Worm (Caenorhabditis elegans) whole organism, L1 larva: ENCODE measurements around the gene ZC477.4.

Source experiments
- C04F5.9 ChIP-seq: sonication (generic microtip); optimal IDR thresholded peaks from 2 replicates; lab custom pipeline; 2016; ENCODE audit warnings: missing genetic modification characterization, missing compliant biosample characterization
- Y116A8C.19 ChIP-seq: sonication (generic microtip); optimal IDR thresholded peaks from 2 replicates; lab custom pipeline; 2016; ENCODE audit warnings: missing compliant biosample characterization, missing genetic modification characterization, borderline replicate concordance
- aha-1 ChIP-seq: fragments of 150-350 bp; optimal IDR thresholded peaks from 2 replicates; lab custom pipeline; 2014; ENCODE audit warnings: missing biosample characterization, missing genetic modification characterization
- aly-2 ChIP-seq: fragments of 150-350 bp; optimal IDR thresholded peaks from 2 replicates; lab custom pipeline; 2014; ENCODE audit warnings: missing biosample characterization, missing genetic modification characterization
- blmp-1 ChIP-seq: fragments of 150-350 bp; optimal IDR thresholded peaks from 2 replicates; lab custom pipeline; 2014; ENCODE audit warnings: missing biosample characterization, missing genetic modification characterization
- ceh-82 ChIP-seq, 3 experiments: fragments of 150-350 bp in 1 of 3; sonication (generic microtip) in 2 of 3; optimal IDR thresholded peaks; 2 replicates each; lab custom pipeline; 2014 to 2017; ENCODE audit warnings: missing biosample characterization in 3 of 3, missing genetic modification characterization in 3 of 3
- ceh-88 ChIP-seq: fragments of 200-800 bp; sonication (Bioruptor generic); IDR thresholded peaks from 2 replicates; pipeline ENCODE4 v1.3.6; 2022; ENCODE audit warnings: missing genetic modification characterization, missing compliant biosample characterization
- ceh-90 ChIP-seq: sonication (generic microtip); optimal IDR thresholded peaks from 2 replicates; lab custom pipeline; 2016; ENCODE audit warnings: missing genetic modification characterization, missing compliant biosample characterization
- ces-1 ChIP-seq: fragments of 150-350 bp; optimal IDR thresholded peaks from 2 replicates; lab custom pipeline; 2014; ENCODE audit warnings: missing biosample characterization, missing genetic modification reagents, missing genetic modification characterization
- dpl-1 ChIP-seq, 3 experiments: fragments of 150-350 bp in 2 of 3; sonication (generic microtip) in 1 of 3; optimal IDR thresholded peaks; 2 replicates each; lab custom pipeline; 2014 to 2017; ENCODE audit warnings: missing biosample characterization in 3 of 3, missing genetic modification characterization in 3 of 3, missing genetic modification reagents in 3 of 3
- dsc-1 ChIP-seq: sonication (generic microtip); optimal IDR thresholded peaks from 2 replicates; lab custom pipeline; 2016; ENCODE audit warnings: mild to moderate bottlenecking, missing genetic modification characterization, missing compliant biosample characterization
- efl-1 ChIP-seq, 4 experiments: fragments of 150-350 bp; optimal IDR thresholded peaks in 3 of 4; peaks in 1 of 4; 1 replicate in 1 of 4; 2 replicates in 3 of 4; lab custom pipeline; 2014; ENCODE audit warnings: missing biosample characterization in 2 of 4, missing genetic modification characterization in 2 of 4, missing genetic modification reagents in 2 of 4
- egl-13 ChIP-seq: sonication (generic microtip); optimal IDR thresholded peaks from 2 replicates; lab custom pipeline; 2016; ENCODE audit warnings: missing genotype, missing genetic modification reagents, missing genetic modification characterization, missing compliant biosample characterization
- egl-27 ChIP-seq, 2 experiments: fragments of 150-350 bp in 1 of 2; sonication (generic microtip); optimal IDR thresholded peaks; 3 replicates each; lab custom pipeline; 2017 to 2018; ENCODE audit warnings: missing biosample characterization in 2 of 2, missing genetic modification characterization in 2 of 2, missing genetic modification reagents in 2 of 2
- elt-3 ChIP-seq, 6 experiments: fragments of 150-350 bp in 1 of 6; sonication (generic microtip); optimal IDR thresholded peaks; 2 replicates each; lab custom pipeline; 2017 to 2018; ENCODE audit warnings: missing biosample characterization in 6 of 6, missing genetic modification characterization in 6 of 6, inconsistent platforms in 1 of 6
- ets-5 ChIP-seq: fragments of 200-800 bp; sonication (Bioruptor generic); IDR thresholded peaks from 2 replicates; pipeline ENCODE4 v1.3.6; 2022; ENCODE audit warnings: missing genetic modification characterization, missing compliant biosample characterization
- fkh-10 ChIP-seq: sonication (generic microtip); optimal IDR thresholded peaks from 2 replicates; lab custom pipeline; 2017; ENCODE audit warnings: missing biosample characterization, missing genetic modification reagents, missing genetic modification characterization
- fkh-4 ChIP-seq: sonication (generic microtip); optimal IDR thresholded peaks from 2 replicates; lab custom pipeline; 2016; ENCODE audit warnings: missing compliant biosample characterization, missing genetic modification characterization, borderline replicate concordance
- hlh-17 ChIP-seq: fragments of 200-800 bp; sonication (Bioruptor generic); optimal IDR thresholded peaks from 2 replicates; lab custom pipeline; 2018; ENCODE audit warnings: missing genetic modification characterization, mild to moderate bottlenecking, missing compliant biosample characterization, moderate library complexity, borderline replicate concordance
- hlh-4 ChIP-seq: sonication (generic microtip); optimal IDR thresholded peaks from 2 replicates; lab custom pipeline; 2016; ENCODE audit warnings: mild to moderate bottlenecking, missing genetic modification characterization, missing compliant biosample characterization
- hpl-2 ChIP-seq: fragments of 150-350 bp; optimal IDR thresholded peaks from 2 replicates; lab custom pipeline; 2014; ENCODE audit warnings: missing biosample characterization, missing genetic modification reagents, missing genetic modification characterization
- irx-1 ChIP-seq: sonication (generic microtip); optimal IDR thresholded peaks from 2 replicates; lab custom pipeline; 2016; ENCODE audit warnings: missing genetic modification characterization, missing compliant biosample characterization
- isw-1 ChIP-seq: fragments of 200-800 bp; sonication (Bioruptor generic); IDR thresholded peaks from 2 replicates; pipeline ENCODE4 v1.3.6; 2022; ENCODE audit warnings: missing genetic modification characterization, missing compliant biosample characterization
- jun-1 ChIP-seq: fragments of 150-350 bp; optimal IDR thresholded peaks from 2 replicates; lab custom pipeline; 2014; ENCODE audit warnings: missing biosample characterization, missing genetic modification reagents, missing genetic modification characterization
- lin-15B ChIP-seq: fragments of 150-350 bp; sonication (generic microtip); optimal IDR thresholded peaks from 3 replicates; lab custom pipeline; 2014; ENCODE audit warnings: missing biosample characterization, missing genetic modification characterization
- lir-3 ChIP-seq: sonication (generic microtip); optimal IDR thresholded peaks from 2 replicates; lab custom pipeline; 2016; ENCODE audit warnings: mild to moderate bottlenecking, missing genetic modification characterization, moderate library complexity, missing compliant biosample characterization; ENCODE audit not compliant: poor library complexity
- mab-9 ChIP-seq: fragments of 200-800 bp; sonication (Bioruptor generic); IDR thresholded peaks from 2 replicates; pipeline ENCODE4 v1.3.6; 2022; ENCODE audit warnings: missing genetic modification reagents, missing genetic modification characterization, missing compliant biosample characterization
- mdl-1 ChIP-seq, 2 experiments: fragments of 150-350 bp; optimal IDR thresholded peaks; 2 replicates each; lab custom pipeline; 2014 to 2017; ENCODE audit warnings: missing biosample characterization in 2 of 2, missing genetic modification characterization in 2 of 2, inconsistent platforms in 1 of 2
- mep-1 ChIP-seq: fragments of 150-350 bp; optimal IDR thresholded peaks from 2 replicates; lab custom pipeline; 2014; ENCODE audit warnings: missing biosample characterization, missing genetic modification characterization
- nhr-11 ChIP-seq: fragments of 150-350 bp; optimal IDR thresholded peaks from 2 replicates; lab custom pipeline; 2014; ENCODE audit warnings: missing biosample characterization, missing genetic modification characterization
- nhr-237 ChIP-seq: fragments of 150-350 bp; optimal IDR thresholded peaks from 2 replicates; lab custom pipeline; 2014; ENCODE audit warnings: missing biosample characterization, missing genetic modification characterization
- nhr-47 ChIP-seq: sonication (generic microtip); optimal IDR thresholded peaks from 2 replicates; lab custom pipeline; 2016; ENCODE audit warnings: mild to moderate bottlenecking, missing genetic modification characterization, moderate library complexity, missing compliant biosample characterization
- nhr-71 ChIP-seq: sonication (generic microtip); optimal IDR thresholded peaks from 2 replicates; lab custom pipeline; 2016; ENCODE audit warnings: mild to moderate bottlenecking, missing genetic modification characterization, moderate library complexity, missing compliant biosample characterization
- nhr-76 ChIP-seq: sonication (generic microtip); optimal IDR thresholded peaks from 2 replicates; lab custom pipeline; 2017; ENCODE audit warnings: missing biosample characterization, missing genetic modification characterization
- nhr-77 ChIP-seq: fragments of 150-350 bp; optimal IDR thresholded peaks from 2 replicates; lab custom pipeline; 2014; ENCODE audit warnings: missing biosample characterization, missing genetic modification characterization
- pax-3 ChIP-seq: fragments of 200-800 bp; sonication (Bioruptor generic); optimal IDR thresholded peaks from 2 replicates; lab custom pipeline; 2018; ENCODE audit warnings: mild to moderate bottlenecking, missing genetic modification characterization, moderate library complexity, missing compliant biosample characterization
- pqm-1 ChIP-seq: sonication (generic microtip); optimal IDR thresholded peaks from 3 replicates; lab custom pipeline; 2017; ENCODE audit warnings: missing biosample characterization, missing genetic modification characterization
- rnt-1 ChIP-seq: sonication (generic microtip); optimal IDR thresholded peaks from 2 replicates; lab custom pipeline; 2016; ENCODE audit warnings: mild to moderate bottlenecking, missing genetic modification characterization, moderate library complexity, missing compliant biosample characterization
- snpc-4 ChIP-seq: fragments of 150-350 bp; optimal IDR thresholded peaks from 2 replicates; lab custom pipeline; 2014; ENCODE audit warnings: missing biosample characterization, missing genetic modification characterization
- snu-23 ChIP-seq: sonication (generic microtip); optimal IDR thresholded peaks from 2 replicates; lab custom pipeline; 2016; ENCODE audit warnings: missing genetic modification characterization, missing compliant biosample characterization
- sox-4 ChIP-seq: sonication (generic microtip); optimal IDR thresholded peaks from 2 replicates; lab custom pipeline; 2016; ENCODE audit warnings: missing genetic modification characterization, missing compliant biosample characterization
- swsn-7 ChIP-seq: sonication (generic microtip); optimal IDR thresholded peaks from 2 replicates; lab custom pipeline; 2016; ENCODE audit warnings: missing genetic modification characterization, missing compliant biosample characterization
- tbx-2 ChIP-seq: sonication (generic microtip); optimal IDR thresholded peaks from 2 replicates; lab custom pipeline; 2016; ENCODE audit warnings: missing genetic modification characterization, missing compliant biosample characterization
- tlp-1 ChIP-seq: fragments of 150-350 bp; optimal IDR thresholded peaks from 2 replicates; lab custom pipeline; 2014; ENCODE audit warnings: missing biosample characterization, missing genetic modification characterization
- unc-30 ChIP-seq: sonication (generic microtip); optimal IDR thresholded peaks from 2 replicates; lab custom pipeline; 2017; ENCODE audit warnings: missing biosample characterization, missing genetic modification characterization
- unc-62 ChIP-seq: fragments of 150-350 bp; optimal IDR thresholded peaks from 2 replicates; lab custom pipeline; 2014; ENCODE audit warnings: missing biosample characterization, missing genetic modification reagents, missing genetic modification characterization
- unc-86 ChIP-seq: sonication (generic microtip); optimal IDR thresholded peaks from 2 replicates; lab custom pipeline; 2016; ENCODE audit warnings: missing genetic modification characterization, missing compliant biosample characterization
- unc-98 ChIP-seq: fragments of 200-800 bp; sonication (Bioruptor generic); IDR thresholded peaks from 2 replicates; pipeline ENCODE4 v1.3.6; 2022; ENCODE audit warnings: missing genetic modification characterization, missing compliant biosample characterization
- vab-15 ChIP-seq: sonication (generic microtip); optimal IDR thresholded peaks from 2 replicates; lab custom pipeline; 2017; ENCODE audit warnings: missing genotype, mild to moderate bottlenecking, missing genetic modification characterization, missing compliant biosample characterization
- zag-1 ChIP-seq: fragments of 150-350 bp; optimal IDR thresholded peaks from 2 replicates; lab custom pipeline; 2014; ENCODE audit warnings: missing biosample characterization, missing genetic modification characterization
- zip-4 ChIP-seq: fragments of 200-800 bp; sonication (Bioruptor generic); optimal IDR thresholded peaks from 2 replicates; lab custom pipeline; 2018; ENCODE audit warnings: mild to moderate bottlenecking, missing genetic modification characterization, moderate library complexity, missing compliant biosample characterization
- ztf-11 ChIP-seq, 2 experiments: sonication (generic microtip); optimal IDR thresholded peaks; 2 replicates each; lab custom pipeline; 2016 to 2017; ENCODE audit warnings: missing genetic modification characterization in 2 of 2, missing biosample characterization in 1 of 2, missing compliant biosample characterization in 1 of 2
- ztf-4 ChIP-seq: fragments of 150-350 bp; optimal IDR thresholded peaks from 2 replicates; lab custom pipeline; 2014; ENCODE audit warnings: missing biosample characterization, missing genetic modification characterization

Gene ZC477.4

ce11 chrIV:7095396-7095964 is 3.1 kb downstream of the ZC477.4 start (continued):
- TF ChIP-seq lin-15B (tag; lab: Kevin White, UChicago) (no peak), efl-1 (optimal IDR thresholded peaks at IDR 0.05; lab: Kevin White, UChicago) (no peak), efl-1 (GFP tag; optimal IDR thresholded peaks at IDR 0.05 in 1 of 2; lab: Kevin White, UChicago) (no peak), ztf-11 (tag; optimal IDR thresholded peaks at IDR 0.05; lab: Kevin White, UChicago) (no peak), nhr-77 (no peak), C04F5.9 (tag; lab: Kevin White, UChicago) (no peak), pqm-1 (tag; lab: Kevin White, UChicago) (no peak), unc-86 (no peak), zag-1 (no peak), unc-98 (no peak), pax-3 (tag; lab: Kevin White, UChicago) (no peak), nhr-11 (no peak), vab-15 (tag; lab: Kevin White, UChicago) (no peak), tbx-2 (tag; lab: Kevin White, UChicago) (no peak), nhr-47 (no peak), snu-23 (peak; percentile 10), ces-1 (GFP tag; lab: Kevin White, UChicago) (no peak), nhr-76 (tag; lab: Kevin White, UChicago) (no peak), fkh-4 (no peak), dpl-1 (GFP tag; optimal IDR thresholded peaks at IDR 0.05; lab: Kevin White, UChicago) (no peak), Y116A8C.19 (tag; lab: Kevin White, UChicago) (no peak), aha-1 (no peak), ceh-90 (tag; lab: Kevin White, UChicago) (no peak), tlp-1 (tag; lab: Kevin White, UChicago) (no peak), rnt-1 (peak; percentile 62), ztf-4 (tag; lab: Kevin White, UChicago) (no peak), mab-9 (GFP tag; lab: Robert Waterston, UW) (no peak), egl-13 (tag; lab: Kevin White, UChicago) (no peak), swsn-7 (tag; lab: Kevin White, UChicago) (no peak), mep-1 (tag; lab: Kevin White, UChicago) (peak; percentile 72), mdl-1 (tag; optimal IDR thresholded peaks at IDR 0.05; lab: Kevin White, UChicago) (no peak), ceh-88 (GFP tag; lab: Robert Waterston, UW) (no peak), sox-4 (tag; lab: Kevin White, UChicago) (no peak), dsc-1 (tag; lab: Kevin White, UChicago) (peak; percentile 33), hlh-4 (tag; lab: Kevin White, UChicago) (no peak), elt-3 (tag; optimal IDR thresholded peaks at IDR 0.05; lab: Kevin White, UChicago) (no peak), snpc-4 (tag; lab: Kevin White, UChicago) (no peak), irx-1 (no peak), hpl-2 (no peak), hlh-17 (GFP tag; lab: Kevin White, UChicago) (no peak), nhr-237 (tag; lab: Kevin White, UChicago) (no peak), ceh-82 (tag; optimal IDR thresholded peaks at IDR 0.05; lab: Kevin White, UChicago) (no peak), unc-30 (tag; lab: Kevin White, UChicago) (no peak), jun-1 (tag; lab: Kevin White, UChicago) (no peak), fkh-10 (GFP tag; lab: Kevin White, UChicago) (no peak), egl-27 (tag; optimal IDR thresholded peaks at IDR 0.05; lab: Kevin White, UChicago) (no peak), unc-62 (GFP tag; lab: Kevin White, UChicago) (no peak), ets-5 (no peak), lir-3 (tag; lab: Kevin White, UChicago) (no peak), isw-1 (GFP tag; lab: Robert Waterston, UW) (no peak), zip-4 (GFP tag; lab: Kevin White, UChicago) (no peak), blmp-1 (tag; lab: Kevin White, UChicago) (peak; percentile 85), nhr-71 (tag; lab: Kevin White, UChicago) (peak; percentile 29), aly-2 (tag; lab: Kevin White, UChicago) (no peak)
